Worm (Caenorhabditis elegans) whole organism, L3 larva: Measurements from ENCODE around the gene cyp-33E2.
A peak's percentile ranks its signal among the peaks of the same experiment; 100 is the strongest.

Source experiments
- ZK546.5 ChIP-seq: sonication (generic microtip); optimal IDR thresholded peaks from 2 replicates; lab custom pipeline; 2017; ENCODE audit warnings: missing biosample characterization, missing genetic modification characterization
- aly-2 ChIP-seq: fragments of 150-350 bp; optimal IDR thresholded peaks from 2 replicates; lab custom pipeline; 2014; ENCODE audit warnings: missing biosample characterization, missing genetic modification characterization
- ceh-16 ChIP-seq: sonication (generic microtip); optimal IDR thresholded peaks from 2 replicates; lab custom pipeline; 2017; ENCODE audit warnings: missing biosample characterization, missing genetic modification characterization
- ceh-28 ChIP-seq: fragments of 150-350 bp; optimal IDR thresholded peaks from 2 replicates; lab custom pipeline; 2014; ENCODE audit warnings: missing biosample characterization, missing genetic modification reagents, missing genetic modification characterization
- egl-5 ChIP-seq: fragments of 150-350 bp; optimal IDR thresholded peaks from 2 replicates; lab custom pipeline; 2017; ENCODE audit warnings: missing biosample characterization, missing genetic modification reagents, missing genetic modification characterization, inconsistent platforms
- elt-3 ChIP-seq, 3 experiments: fragments of 150-350 bp in 1 of 3; sonication (generic microtip) in 2 of 3; optimal IDR thresholded peaks; 2 replicates in 2 of 3; 4 replicates in 1 of 3; lab custom pipeline; 2014 to 2017; ENCODE audit warnings: missing biosample characterization in 3 of 3, missing genetic modification characterization in 3 of 3
- fkh-10 ChIP-seq: sonication (generic microtip); optimal IDR thresholded peaks from 2 replicates; lab custom pipeline; 2017; ENCODE audit warnings: missing biosample characterization, missing genetic modification reagents, missing genetic modification characterization
- fkh-2 ChIP-seq: fragments of 150-350 bp; optimal IDR thresholded peaks from 2 replicates; lab custom pipeline; 2014; ENCODE audit warnings: missing biosample characterization, missing genetic modification reagents, missing genetic modification characterization
- hmg-11 ChIP-seq: sonication (generic microtip); optimal IDR thresholded peaks from 2 replicates; lab custom pipeline; 2016; ENCODE audit warnings: missing genetic modification characterization, missing compliant biosample characterization
- lin-39 ChIP-seq: fragments of 150-350 bp; optimal IDR thresholded peaks from 2 replicates; lab custom pipeline; 2018; ENCODE audit warnings: missing biosample characterization, missing genetic modification reagents, missing genetic modification characterization
- lsy-12 ChIP-seq: sonication (generic microtip); optimal IDR thresholded peaks from 2 replicates; lab custom pipeline; 2016; ENCODE audit warnings: mild to moderate bottlenecking, missing genetic modification characterization, missing compliant biosample characterization
- mdl-1 ChIP-seq: fragments of 150-350 bp; optimal IDR thresholded peaks from 2 replicates; lab custom pipeline; 2014; ENCODE audit warnings: missing biosample characterization, missing genetic modification characterization
- mml-1 ChIP-seq: fragments of 150-350 bp; sonication (generic microtip); optimal IDR thresholded peaks from 3 replicates; lab custom pipeline; 2014; ENCODE audit warnings: missing biosample characterization, missing genetic modification characterization
- nfya-1 ChIP-seq: sonication (generic microtip); optimal IDR thresholded peaks from 2 replicates; lab custom pipeline; 2017; ENCODE audit warnings: missing genetic modification characterization, mild to moderate bottlenecking, missing compliant biosample characterization, antibody characterized with exemption, moderate library complexity; ENCODE audit not compliant: insufficient read depth
- nhr-23 ChIP-seq: fragments of 150-350 bp; optimal IDR thresholded peaks from 2 replicates; lab custom pipeline; 2014; ENCODE audit warnings: missing biosample characterization, missing genetic modification reagents, missing genetic modification characterization
- nhr-237 ChIP-seq: fragments of 150-350 bp; optimal IDR thresholded peaks from 2 replicates; lab custom pipeline; 2014; ENCODE audit warnings: missing biosample characterization, missing genetic modification characterization
- nhr-25 ChIP-seq: sonication (generic microtip); optimal IDR thresholded peaks from 2 replicates; lab custom pipeline; 2017; ENCODE audit warnings: missing biosample characterization, missing genetic modification characterization
- nhr-67 ChIP-seq: fragments of 150-350 bp; optimal IDR thresholded peaks from 2 replicates; lab custom pipeline; 2014; ENCODE audit warnings: missing biosample characterization, missing genetic modification characterization
- nhr-76 ChIP-seq: fragments of 150-350 bp; sonication (generic microtip); optimal IDR thresholded peaks from 5 replicates; lab custom pipeline; 2014; ENCODE audit warnings: missing biosample characterization, missing genetic modification characterization
- nhr-77 ChIP-seq: fragments of 150-350 bp; optimal IDR thresholded peaks from 2 replicates; lab custom pipeline; 2014; ENCODE audit warnings: missing biosample characterization, missing genetic modification characterization
- pha-4 ChIP-seq: fragments of 150-350 bp; optimal IDR thresholded peaks from 2 replicates; lab custom pipeline; 2014; ENCODE audit warnings: missing biosample characterization, missing genetic modification reagents, missing genetic modification characterization
- pqm-1 ChIP-seq: fragments of 150-350 bp; optimal IDR thresholded peaks from 2 replicates; lab custom pipeline; 2017; ENCODE audit warnings: missing biosample characterization, missing genetic modification characterization, inconsistent platforms
- sea-2 ChIP-seq: fragments of 150-350 bp; sonication (generic microtip); optimal IDR thresholded peaks from 4 replicates; lab custom pipeline; 2014; ENCODE audit warnings: missing biosample characterization, missing genetic modification reagents, missing genetic modification characterization
- skn-1 ChIP-seq: fragments of 150-350 bp; optimal IDR thresholded peaks from 2 replicates; lab custom pipeline; 2014; ENCODE audit warnings: missing biosample characterization, missing genetic modification characterization
- tbx-2 ChIP-seq: sonication (generic microtip); optimal IDR thresholded peaks from 2 replicates; lab custom pipeline; 2016; ENCODE audit warnings: mild to moderate bottlenecking, missing genetic modification characterization, missing compliant biosample characterization
- unc-39 ChIP-seq: sonication (generic microtip); optimal IDR thresholded peaks from 4 replicates; lab custom pipeline; 2017; ENCODE audit warnings: missing biosample characterization, missing genetic modification characterization
- unc-62 ChIP-seq: fragments of 150-350 bp; sonication (generic microtip); optimal IDR thresholded peaks from 4 replicates; lab custom pipeline; 2014; ENCODE audit warnings: missing biosample characterization, missing genetic modification reagents, missing genetic modification characterization
- ztf-11 ChIP-seq: fragments of 150-350 bp; optimal IDR thresholded peaks from 2 replicates; lab custom pipeline; 2014; ENCODE audit warnings: missing biosample characterization, missing genetic modification characterization
- ztf-4 ChIP-seq: fragments of 150-350 bp; optimal IDR thresholded peaks from 2 replicates; lab custom pipeline; 2014; ENCODE audit warnings: missing biosample characterization, missing genetic modification characterization

Gene cyp-33E2

DNA sequence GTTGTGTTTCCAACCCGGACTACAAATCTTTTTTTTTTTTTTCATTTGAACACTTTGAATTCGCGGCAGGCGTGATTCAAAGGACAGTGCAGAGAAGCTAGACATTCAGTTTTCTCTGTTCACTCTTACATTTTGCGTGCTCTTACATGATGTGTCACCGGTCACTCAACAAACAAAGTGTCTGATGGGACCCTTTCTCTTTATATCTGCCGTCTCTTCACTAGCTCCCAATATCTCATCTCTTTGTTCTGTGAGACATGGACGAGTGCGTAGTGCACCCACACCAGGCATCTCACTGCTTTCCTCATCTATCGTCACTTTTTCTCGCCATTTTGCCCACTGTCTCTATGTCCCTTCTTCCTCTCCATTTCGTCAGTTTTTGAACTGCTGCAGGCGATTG, 25.1 kb upstream of the cyp-33E2 start (continued):
- TF ChIP-seq hmg-11 (tag; lab: Kevin White, UChicago) (peak; percentile 80), unc-39 (tag; lab: Kevin White, UChicago) (no peak), ceh-28 (tag; lab: Kevin White, UChicago) (peak; percentile 17), nfya-1 (tag; lab: Kevin White, UChicago) (peak; percentile 49), lin-39 (tag; lab: Kevin White, UChicago) (peak; percentile 75), unc-62 (peak; percentile 95)

- TF ChIP-seq fkh-2 (tag; lab: Kevin White, UChicago) (no peak), nfya-1 (tag; lab: Kevin White, UChicago) (peak; percentile 12)
Observed at ce11 chrIV:8587605-8588004, 24.5 kb upstream of the cyp-33E2 start.

DNA sequence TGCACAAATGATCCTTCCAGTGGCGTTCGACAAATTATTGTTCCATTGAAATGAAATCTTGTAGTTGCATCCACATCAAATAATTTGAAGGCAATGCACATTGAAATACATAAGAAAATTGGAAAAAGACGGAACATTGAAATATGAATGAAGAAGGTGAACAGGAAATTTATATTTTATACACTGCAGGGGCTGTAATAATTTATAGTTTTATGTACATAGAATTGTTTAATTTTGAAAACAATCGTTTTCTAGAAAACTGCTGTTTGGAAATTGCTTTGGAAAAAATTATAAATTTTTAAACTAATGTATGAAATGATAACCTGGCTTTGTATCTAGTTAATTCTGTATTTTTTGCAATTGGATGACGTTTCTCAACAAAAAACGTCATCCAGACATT, 16.8 kb upstream of the cyp-33E2 start, which contains the start of gene Y59H11AR.3:
Gene Y59H11AR.3, minus strand, starts transcription at position 101 of the 400 bp plus-strand sequence.
- TF ChIP-seq elt-3 (tag; optimal IDR thresholded peaks at IDR 0.05; lab: Kevin White, UChicago) (no peak), unc-39 (tag; lab: Kevin White, UChicago) (no peak), mdl-1 (tag; lab: Kevin White, UChicago) (no peak)

- no peak for TF ChIP-seq unc-62
- no peak for TF ChIP-seq lin-39 (tag; lab: Kevin White, UChicago)
- no peak for TF ChIP-seq aly-2 (tag; lab: Kevin White, UChicago)
- no peak for TF ChIP-seq egl-5 (tag; lab: Kevin White, UChicago)
- TF ChIP-seq nhr-237, result no peak
- TF ChIP-seq unc-39 (tag; lab: Kevin White, UChicago), result no peak
- no peak for TF ChIP-seq ceh-16
- TF ChIP-seq lsy-12 (tag; lab: Kevin White, UChicago), result no peak
- no peak for TF ChIP-seq fkh-2 (tag; lab: Kevin White, UChicago)
- TF ChIP-seq nhr-67 (tag; lab: Kevin White, UChicago), result no peak
Observed at ce11 chrIV:8595767-8596166, 16.4 kb upstream of the cyp-33E2 start, which contains the start of gene clec-181. clec-181 (plus strand) TSS chrIV:8596067.

ce11 chrIV:8597504-8597903, 14.6 kb upstream of the cyp-33E2 start:
- no peak for TF ChIP-seq nhr-67 (tag; lab: Kevin White, UChicago)
- TF ChIP-seq fkh-10 (GFP tag; lab: Kevin White, UChicago), result no peak
- TF ChIP-seq ZK546.5 (tag; lab: Kevin White, UChicago), result no peak
- peak; percentile 51 for TF ChIP-seq hmg-11 (tag; lab: Kevin White, UChicago)
- peak; percentile 57 for TF ChIP-seq nfya-1 (tag; lab: Kevin White, UChicago)
- TF ChIP-seq pha-4 (tag; lab: Kevin White, UChicago), result peak; percentile 32
- peak; percentile 39 for TF ChIP-seq nhr-23 (tag; lab: Kevin White, UChicago)

- TF ChIP-seq nhr-23 (tag; lab: Kevin White, UChicago), result no peak
- no peak for TF ChIP-seq ztf-11 (tag; lab: Kevin White, UChicago)
- TF ChIP-seq nfya-1 (tag; lab: Kevin White, UChicago), result no peak
- no peak for TF ChIP-seq unc-62
- TF ChIP-seq mdl-1 (tag; lab: Kevin White, UChicago), result no peak
- no peak for TF ChIP-seq nhr-25 (tag; lab: Kevin White, UChicago)
- TF ChIP-seq pqm-1, result no peak
- TF ChIP-seq aly-2 (tag; lab: Kevin White, UChicago), result no peak
- TF ChIP-seq tbx-2 (tag; lab: Kevin White, UChicago), result no peak
- TF ChIP-seq sea-2 (GFP tag; lab: Kevin White, UChicago), result no peak
- no peak for TF ChIP-seq mml-1 (tag; lab: Kevin White, UChicago)
- TF ChIP-seq skn-1 (tag; lab: Kevin White, UChicago), result no peak
Observed at ce11 chrIV:8600712-8601330, 11.3 kb upstream of the cyp-33E2 start, which contains the start of gene Y59H11AR.4. Y59H11AR.4 (minus strand) TSS chrIV:8600762.

ce11 chrIV:8602877-8603276, 9.3 kb upstream of the cyp-33E2 start, which contains the start of gene Y59H11AR.10:
Y59H11AR.10 (plus strand) TSS chrIV:8603177.
- no peak for TF ChIP-seq nhr-237
- TF ChIP-seq ztf-11 (tag; lab: Kevin White, UChicago), result no peak
- no peak for TF ChIP-seq ztf-4 (tag; lab: Kevin White, UChicago)
- TF ChIP-seq nhr-76 (tag; lab: Kevin White, UChicago), result no peak
- TF ChIP-seq nhr-77 (tag; lab: Kevin White, UChicago), result no peak
- TF ChIP-seq, all 47 proteins: peak for 0
